Worm (Caenorhabditis elegans) whole organism, mixed stage, embryonic: Measurements from ENCODE around the gene F48G7.4.

Source experiments
- elt-3 ChIP-seq: fragments of 150-350 bp; optimal IDR thresholded peaks from 2 replicates; lab custom pipeline; 2014; ENCODE audit warnings: missing biosample characterization, missing genetic modification characterization
- lin-32 ChIP-seq: fragments of 200-800 bp; sonication (Bioruptor generic); optimal IDR thresholded peaks from 2 replicates; lab custom pipeline; 2018; ENCODE audit warnings: mild to moderate bottlenecking, missing genetic modification characterization, missing compliant biosample characterization
- nhr-237 ChIP-seq: fragments of 150-350 bp; optimal IDR thresholded peaks from 2 replicates; lab custom pipeline; 2014; ENCODE audit warnings: missing biosample characterization, missing genetic modification characterization
- unc-39 ChIP-seq: fragments of 150-350 bp; optimal IDR thresholded peaks from 2 replicates; lab custom pipeline; 2014; ENCODE audit warnings: missing biosample characterization, missing genetic modification characterization

- TF ChIP-seq elt-3 (tag; lab: Kevin White, UChicago) (no peak), nhr-237 (tag; lab: Kevin White, UChicago) (no peak), unc-39 (no peak), lin-32 (GFP tag; lab: Kevin White, UChicago) (no peak)
Observed at ce11 chrV:626321-626720, 7.1 kb downstream of the F48G7.4 start, which contains the start of gene F48G7.7.
